Worm (Caenorhabditis elegans) whole organism, L4 larva: Measurements from ENCODE around the gene R04B3.3.

ENCODE experiments used
- Y75B8A.6 ChIP-seq: fragments of 200-800 bp; sonication (Bioruptor generic); IDR thresholded peaks from 2 replicates; pipeline ENCODE4 v1.3.6; 2022; ENCODE audit warnings: missing genetic modification reagents, missing genetic modification characterization, missing compliant biosample characterization
- cey-2 ChIP-seq: sonication (generic microtip); optimal IDR thresholded peaks from 3 replicates; lab custom pipeline; 2017; ENCODE audit warnings: missing genetic modification characterization, mild to moderate bottlenecking, missing compliant biosample characterization, antibody characterized with exemption, borderline replicate concordance; ENCODE audit not compliant: insufficient read depth
- nhr-11 ChIP-seq: fragments of 150-350 bp; optimal IDR thresholded peaks from 2 replicates; lab custom pipeline; 2014; ENCODE audit warnings: missing biosample characterization, missing genetic modification characterization
- nhr-77 ChIP-seq: fragments of 150-350 bp; optimal IDR thresholded peaks from 2 replicates; lab custom pipeline; 2014; ENCODE audit warnings: missing biosample characterization, missing genetic modification characterization
- spr-3 ChIP-seq: fragments of 200-800 bp; sonication (Bioruptor generic); optimal IDR thresholded peaks from 2 replicates; lab custom pipeline; 2018; ENCODE audit warnings: mild to moderate bottlenecking, missing genetic modification characterization, missing compliant biosample characterization
- tag-97 ChIP-seq: fragments of 200-800 bp; sonication (Bioruptor generic); IDR thresholded peaks from 2 replicates; pipeline ENCODE4 v1.3.6; 2022; ENCODE audit warnings: missing genetic modification characterization, missing compliant biosample characterization
- unc-130 ChIP-seq: sonication (generic microtip); optimal IDR thresholded peaks from 2 replicates; lab custom pipeline; 2016; ENCODE audit warnings: missing genetic modification reagents, missing genetic modification characterization, missing compliant biosample characterization
- zag-1 ChIP-seq: fragments of 150-350 bp; optimal IDR thresholded peaks from 2 replicates; lab custom pipeline; 2014; ENCODE audit warnings: missing biosample characterization, missing genetic modification characterization
- zfp-2 ChIP-seq: sonication (generic microtip); optimal IDR thresholded peaks from 2 replicates; lab custom pipeline; 2016; ENCODE audit warnings: mild to moderate bottlenecking, missing genetic modification characterization, missing compliant biosample characterization
- ztf-11 ChIP-seq: fragments of 150-350 bp; optimal IDR thresholded peaks from 2 replicates; lab custom pipeline; 2014; ENCODE audit warnings: missing biosample characterization, missing genetic modification characterization

- no peak for TF ChIP-seq nhr-77 (tag; lab: Kevin White, UChicago)
- TF ChIP-seq ztf-11 = no peak
- TF ChIP-seq tag-97 = no peak
- no peak for TF ChIP-seq unc-130 (GFP tag; lab: Kevin White, UChicago)
- no peak for TF ChIP-seq cey-2 (tag; lab: Kevin White, UChicago)
- no peak for TF ChIP-seq zfp-2
- no peak for TF ChIP-seq zag-1
- TF ChIP-seq nhr-11 (tag; lab: Kevin White, UChicago) = no peak
- TF ChIP-seq Y75B8A.6 (GFP tag; lab: Robert Waterston, UW) = no peak
- no peak for TF ChIP-seq spr-3 (GFP tag; lab: Kevin White, UChicago)
Observed at ce11 chrX:2508449-2508848, 32.7 kb upstream of the R04B3.3 start, which contains the start of gene K02E10.7.
